Fruit fly (Drosophila melanogaster) whole organism, embryonic: ENCODE data around the gene ppk7.

Experiments
- BEAF-32 ChIP-seq: fragments of 200-800 bp; sonication (Bioruptor generic); optimal IDR thresholded peaks from 3 replicates; lab custom pipeline; 2017; ENCODE audit warnings: missing biosample characterization, missing genetic modification characterization, mild to moderate bottlenecking, moderate library complexity, missing genetic modification reagents
- CG10267 ChIP-seq: fragments of 200-800 bp; sonication (Bioruptor generic); optimal IDR thresholded peaks from 2 replicates; lab custom pipeline; 2018; ENCODE audit warnings: missing biosample characterization, mild to moderate bottlenecking, missing genetic modification characterization, moderate library complexity
- CG10366 ChIP-seq: fragments of 200-800 bp; sonication (Bioruptor generic); IDR thresholded peaks from 2 replicates; pipeline ENCODE4 v1.3.6; 2022; ENCODE audit warnings: missing biosample characterization, missing genetic modification characterization
- CG11093 ChIP-seq: fragments of 200-800 bp; sonication (Bioruptor generic); IDR thresholded peaks from 3 replicates; pipeline ENCODE4 v1.3.6; 2022; ENCODE audit warnings: missing biosample characterization, missing genetic modification characterization
- CG11696 ChIP-seq: fragments of 200-800 bp; sonication (Bioruptor generic); IDR thresholded peaks from 2 replicates; pipeline ENCODE4 v1.3.6; 2022; ENCODE audit warnings: missing biosample characterization, missing genetic modification characterization
- CG11723 ChIP-seq: fragments of 200-800 bp; sonication (Bioruptor generic); optimal IDR thresholded peaks from 2 replicates; lab custom pipeline; 2017; ENCODE audit warnings: missing biosample characterization, mild to moderate bottlenecking, missing genetic modification characterization
- CG14667 ChIP-seq: fragments of 200-800 bp; sonication (Bioruptor generic); IDR thresholded peaks from 2 replicates; pipeline ENCODE4 v1.3.6; 2022; ENCODE audit warnings: missing biosample characterization, missing genetic modification characterization
- CG15514 ChIP-seq: fragments of 200-800 bp; sonication (Bioruptor generic); optimal IDR thresholded peaks from 3 replicates; lab custom pipeline; 2017; ENCODE audit warnings: missing biosample characterization, missing genetic modification characterization, mild to moderate bottlenecking, moderate library complexity, missing genetic modification reagents
- CG15601 ChIP-seq: fragments of 200-800 bp; sonication (Bioruptor generic); optimal IDR thresholded peaks from 3 replicates; lab custom pipeline; 2019; ENCODE audit warnings: missing biosample characterization, mild to moderate bottlenecking, missing genetic modification characterization, moderate library complexity
- CG1602 ChIP-seq: fragments of 200-800 bp; sonication (Bioruptor generic); optimal IDR thresholded peaks from 3 replicates; lab custom pipeline; 2016; ENCODE audit warnings: missing biosample characterization, missing genetic modification characterization
- CG17359 ChIP-seq: fragments of 200-800 bp; sonication (Bioruptor generic); optimal IDR thresholded peaks from 3 replicates; lab custom pipeline; 2018; ENCODE audit warnings: missing biosample characterization, mild to moderate bottlenecking, missing genetic modification characterization, moderate library complexity
- CG2116 ChIP-seq: fragments of 200-800 bp; sonication (Bioruptor generic); optimal IDR thresholded peaks from 3 replicates; lab custom pipeline; 2018; ENCODE audit warnings: missing biosample characterization, mild to moderate bottlenecking, missing genetic modification characterization
- CG2712 ChIP-seq: fragments of 200-800 bp; optimal IDR thresholded peaks from 3 replicates; lab custom pipeline; 2019; ENCODE audit warnings: missing biosample characterization, mild to moderate bottlenecking, missing genetic modification characterization, moderate library complexity
- CG2889 ChIP-seq: fragments of 200-800 bp; sonication (Bioruptor generic); IDR thresholded peaks from 3 replicates; pipeline ENCODE4 v1.3.6; 2022; ENCODE audit warnings: missing biosample characterization, missing genetic modification characterization
- CG30403 ChIP-seq: fragments of 200-800 bp; sonication (Bioruptor generic); optimal IDR thresholded peaks from 3 replicates; lab custom pipeline; 2016; ENCODE audit warnings: missing biosample characterization, missing genetic modification characterization
- CG34224 ChIP-seq: fragments of 200-800 bp; sonication (Bioruptor generic); IDR thresholded peaks from 3 replicates; pipeline ENCODE4 v1.3.6; 2022; ENCODE audit warnings: missing biosample characterization, missing genetic modification characterization; ENCODE audit not compliant: partially characterized antibody
- CG6791 ChIP-seq: fragments of 200-800 bp; sonication (Bioruptor generic); IDR thresholded peaks from 3 replicates; pipeline ENCODE4 v1.3.6; 2022; ENCODE audit warnings: missing biosample characterization, missing genetic modification characterization; ENCODE audit not compliant: partially characterized antibody
- CG7556 ChIP-seq: fragments of 200-800 bp; sonication (Bioruptor generic); optimal IDR thresholded peaks from 2 replicates; lab custom pipeline; 2017; ENCODE audit warnings: missing biosample characterization, mild to moderate bottlenecking, missing genetic modification characterization
- CG7839 ChIP-seq: fragments of 200-800 bp; sonication (Bioruptor generic); optimal IDR thresholded peaks from 3 replicates; lab custom pipeline; 2018; ENCODE audit warnings: missing biosample characterization, mild to moderate bottlenecking, missing genetic modification characterization, moderate library complexity
- CG7987 ChIP-seq: fragments of 200-800 bp; sonication (Bioruptor generic); optimal IDR thresholded peaks from 2 replicates; lab custom pipeline; 2018; ENCODE audit warnings: missing biosample characterization, mild to moderate bottlenecking, missing genetic modification characterization, moderate library complexity
- CG9817 ChIP-seq: fragments of 200-800 bp; sonication (Bioruptor generic); optimal IDR thresholded peaks from 2 replicates; lab custom pipeline; 2018; ENCODE audit warnings: missing biosample characterization, mild to moderate bottlenecking, missing genetic modification characterization, moderate library complexity
- CG9876 ChIP-seq: fragments of 200-800 bp; sonication (Bioruptor generic); optimal IDR thresholded peaks from 2 replicates; lab custom pipeline; 2016; ENCODE audit warnings: missing biosample characterization, missing genetic modification characterization
- Ets65A ChIP-seq: fragments of 200-800 bp; sonication (Bioruptor generic); peaks from one replicate; lab custom pipeline; 2016; ENCODE audit warnings: missing biosample characterization, missing genetic modification characterization
- Gug ChIP-seq: fragments of 200-800 bp; sonication (Bioruptor generic); IDR thresholded peaks from 4 replicates; pipeline ENCODE4 v1.3.6; 2022; ENCODE audit warnings: missing biosample characterization, missing genetic modification characterization
- H15 ChIP-seq: fragments of 200-800 bp; sonication (Bioruptor generic); IDR thresholded peaks from 3 replicates; pipeline ENCODE4 v1.3.6; 2022; ENCODE audit warnings: missing biosample characterization, missing genetic modification characterization
- Hey ChIP-seq: fragments of 200-800 bp; sonication (Bioruptor generic); optimal IDR thresholded peaks from 3 replicates; lab custom pipeline; 2018; ENCODE audit warnings: missing biosample characterization, mild to moderate bottlenecking, missing genetic modification characterization
- Hr39 ChIP-seq: fragments of >200 bp; optimal IDR thresholded peaks from 2 replicates; lab custom pipeline; 2017
- Hr51 ChIP-seq, 2 experiments: fragments of 200-800 bp; sonication (Bioruptor generic); optimal IDR thresholded peaks; 2 replicates in 1 of 2; 3 replicates in 1 of 2; lab custom pipeline; 2016 to 2018; ENCODE audit warnings: missing biosample characterization in 2 of 2, missing genetic modification characterization in 2 of 2, mild to moderate bottlenecking in 1 of 2, moderate library complexity in 1 of 2
- Kr ChIP-seq: fragments of 200-800 bp; sonication (Bioruptor generic); optimal IDR thresholded peaks from 2 replicates; lab custom pipeline; 2017; ENCODE audit warnings: missing biosample characterization, mild to moderate bottlenecking, missing genetic modification characterization
- MESR4 ChIP-seq: fragments of 200-800 bp; sonication (Bioruptor generic); optimal IDR thresholded peaks from 2 replicates; lab custom pipeline; 2018; ENCODE audit warnings: missing biosample characterization, mild to moderate bottlenecking, missing genetic modification characterization, moderate library complexity
- Max ChIP-seq: fragments of 200-800 bp; sonication (Bioruptor generic); optimal IDR thresholded peaks from 2 replicates; lab custom pipeline; 2016; ENCODE audit warnings: missing biosample characterization, mild to moderate bottlenecking, missing genetic modification characterization
- Nf-YA ChIP-seq: fragments of 200-800 bp; sonication (Bioruptor generic); IDR thresholded peaks from 2 replicates; pipeline ENCODE4 v1.3.6; 2022; ENCODE audit warnings: missing biosample characterization, missing genetic modification characterization
- Oli ChIP-seq: fragments of 200-800 bp; sonication (Bioruptor generic); optimal IDR thresholded peaks from 2 replicates; lab custom pipeline; 2018; ENCODE audit warnings: missing biosample characterization, mild to moderate bottlenecking, missing genetic modification characterization, moderate library complexity
- Ptx1 ChIP-seq: fragments of 200-800 bp; sonication (Bioruptor generic); IDR thresholded peaks from 2 replicates; pipeline ENCODE4 v1.3.6; 2022; ENCODE audit warnings: missing biosample characterization, missing genetic modification characterization
- ara ChIP-seq: fragments of 200-800 bp; sonication (Bioruptor generic); IDR thresholded peaks from 2 replicates; pipeline ENCODE4 v1.3.6; 2022; ENCODE audit warnings: missing biosample characterization, missing genetic modification characterization
- crc ChIP-seq: fragments of 200-800 bp; sonication (Bioruptor generic); optimal IDR thresholded peaks from 2 replicates; lab custom pipeline; 2016; ENCODE audit warnings: missing biosample characterization, missing genetic modification characterization
- crp ChIP-seq, 2 experiments: fragments of 200-800 bp; sonication (Bioruptor generic); optimal IDR thresholded peaks; 2 replicates in 1 of 2; 3 replicates in 1 of 2; lab custom pipeline; 2017; ENCODE audit warnings: missing biosample characterization in 2 of 2, missing genetic modification characterization in 2 of 2, mild to moderate bottlenecking in 1 of 2, moderate library complexity in 1 of 2
- disco-r ChIP-seq: fragments of 200-800 bp; sonication (Bioruptor generic); optimal IDR thresholded peaks from 2 replicates; lab custom pipeline; 2016; ENCODE audit warnings: missing biosample characterization, missing genetic modification characterization
- esg ChIP-seq: fragments of 200-800 bp; sonication (Bioruptor generic); conservative IDR thresholded peaks from 2 replicates; pipeline ENCODE4 v1.3.6; 2022; ENCODE audit warnings: missing biosample characterization, missing genetic modification characterization
- exex ChIP-seq: fragments of 200-800 bp; sonication (Bioruptor generic); optimal IDR thresholded peaks from 4 replicates; lab custom pipeline; 2018; ENCODE audit warnings: missing biosample characterization, mild to moderate bottlenecking, missing genetic modification characterization, moderate library complexity
- hkb ChIP-seq, 2 experiments: fragments of 200-800 bp in 1 of 2; fragments of >200 bp in 1 of 2; sonication (Bioruptor generic) in 1 of 2; IDR thresholded peaks in 1 of 2; optimal IDR thresholded peaks in 1 of 2; 2 replicates each; pipeline versions ENCODE4 v1.3.6 to Lab custom; 2017 to 2022; ENCODE audit warnings: missing biosample characterization in 1 of 2, missing genetic modification characterization in 1 of 2
- kni ChIP-seq: fragments of 200-800 bp; sonication (Bioruptor generic); optimal IDR thresholded peaks from 3 replicates; lab custom pipeline; 2017; ENCODE audit warnings: mild to moderate bottlenecking, missing biosample characterization, missing genetic modification reagents, missing genetic modification characterization
- pnt ChIP-seq: fragments of 200-800 bp; sonication (Bioruptor generic); optimal IDR thresholded peaks from 3 replicates; lab custom pipeline; 2016; ENCODE audit warnings: missing biosample characterization, missing genetic modification characterization
- pros ChIP-seq: fragments of 200-800 bp; sonication (Bioruptor generic); optimal IDR thresholded peaks from 3 replicates; lab custom pipeline; 2019; ENCODE audit warnings: missing biosample characterization, mild to moderate bottlenecking, missing genetic modification characterization, moderate library complexity
- row ChIP-seq: fragments of 200-800 bp; sonication (Bioruptor generic); IDR thresholded peaks from 3 replicates; pipeline ENCODE4 v1.3.6; 2022; ENCODE audit warnings: missing biosample characterization, missing genetic modification characterization
- run ChIP-seq: fragments of 200-800 bp; sonication (Bioruptor generic); optimal IDR thresholded peaks from 3 replicates; lab custom pipeline; 2018; ENCODE audit warnings: missing biosample characterization, mild to moderate bottlenecking, missing genetic modification characterization
- sima ChIP-seq: fragments of 200-800 bp; sonication (Bioruptor generic); optimal IDR thresholded peaks from 2 replicates; lab custom pipeline; 2016; ENCODE audit warnings: missing biosample characterization, missing genetic modification characterization
- sisA ChIP-seq: fragments of 200-800 bp; sonication (Bioruptor generic); IDR thresholded peaks from 2 replicates; pipeline ENCODE4 v1.3.6; 2022; ENCODE audit warnings: missing biosample characterization, missing genetic modification characterization
- slou ChIP-seq: fragments of 200-800 bp; sonication (Bioruptor generic); optimal IDR thresholded peaks from 3 replicates; lab custom pipeline; 2016; ENCODE audit warnings: missing biosample characterization, missing genetic modification characterization
- z ChIP-seq: fragments of 200-800 bp; sonication (Bioruptor generic); IDR thresholded peaks from 3 replicates; pipeline ENCODE4 v1.3.6; 2022; ENCODE audit warnings: missing biosample characterization, missing genetic modification characterization

The ppk7 gene

DNA sequence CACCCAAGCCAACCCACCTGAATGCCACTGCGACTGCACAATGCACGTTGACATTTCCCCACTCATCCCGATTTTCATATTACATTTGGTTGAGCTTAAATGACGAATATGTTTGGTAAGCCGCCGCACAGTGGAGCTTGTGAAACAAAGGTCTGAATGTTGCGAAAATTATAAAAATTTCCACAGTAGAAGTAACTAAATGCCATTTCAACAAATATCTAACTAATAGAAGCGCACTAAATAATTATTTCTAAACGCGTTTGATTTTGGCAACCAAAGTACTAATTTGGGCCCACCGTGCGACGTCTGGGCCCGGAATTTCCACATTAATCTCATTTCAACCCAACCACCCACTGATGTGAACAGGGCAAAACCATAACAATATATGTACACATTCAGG lies 47.2 kb downstream of the ppk7 start (continued):
- TF ChIP-seq CG2889 (GFP tag; lab: Robert Waterston, UW) (no peak), CG14667 (GFP tag; lab: Robert Waterston, UW) (peak; percentile 10; the same call in 1 of the 2 replicates), CG2712 (tag; lab: Kevin White, UChicago) (peak; percentile 34), CG11723 (GFP tag; lab: Kevin White, UChicago) (no peak), hkb (optimal IDR thresholded peaks at IDR 0.05; lab: Kevin White, UChicago) (no peak), hkb (GFP tag; IDR thresholded peaks at IDR 0.05; lab: Robert Waterston, UW) (no peak; the same call in 1 of the 2 replicates), z (GFP tag; lab: Robert Waterston, UW) (no peak), CG15514 (GFP tag; lab: Kevin White, UChicago) (no peak), CG11093 (no peak), Kr (GFP tag; lab: Kevin White, UChicago) (no peak), crp (GFP tag; optimal IDR thresholded peaks at IDR 0.05; lab: Kevin White, UChicago) (no peak), ara (GFP tag; lab: Robert Waterston, UW) (0 out of 2 replicates have a peak, but pooled peaks have one; percentile 13), CG9817 (tag; lab: Kevin White, UChicago) (no peak), crc (GFP tag; lab: Kevin White, UChicago) (no peak), Max (GFP tag; lab: Kevin White, UChicago) (no peak), Hr39 (lab: Kevin White, UChicago) (no peak), CG6791 (no peak), CG30403 (GFP tag; lab: Kevin White, UChicago) (peak; percentile 34), CG9876 (GFP tag; lab: Kevin White, UChicago) (no peak), CG10267 (tag; lab: Kevin White, UChicago) (no peak), Nf-YA (GFP tag; lab: Robert Waterston, UW) (no peak), Ptx1 (GFP tag; lab: Robert Waterston, UW) (peak; percentile 33; the same call in 1 of the 2 replicates), BEAF-32 (no peak), row (GFP tag; lab: Robert Waterston, UW) (peak; percentile 43; the same call in 1 of the 3 replicates), H15 (GFP tag; lab: Robert Waterston, UW) (no peak), Hr51 (GFP tag; optimal IDR thresholded peaks at IDR 0.05; lab: Kevin White, UChicago) (peak in 1 of 2 experiments; percentile 40), CG11696 (GFP tag; lab: Robert Waterston, UW) (no peak), CG1602 (no peak), run (no peak), sisA (GFP tag; lab: Robert Waterston, UW) (no peak), Oli (tag; lab: Kevin White, UChicago) (peak; percentile 30), sima (GFP tag; lab: Kevin White, UChicago) (no peak), CG7556 (GFP tag; lab: Kevin White, UChicago) (no peak), CG15601 (tag; lab: Kevin White, UChicago) (no peak), CG10366 (no peak), Hey (tag; lab: Kevin White, UChicago) (no peak), disco-r (GFP tag; lab: Kevin White, UChicago) (no peak), pnt (GFP tag; lab: Kevin White, UChicago) (peak; percentile 11), esg (0 out of 2 replicates have a peak, but pooled peaks have one; percentile 22), kni (GFP tag; lab: Kevin White, UChicago) (no peak), CG17359 (tag; lab: Kevin White, UChicago) (peak; percentile 16), CG2116 (GFP tag; lab: Kevin White, UChicago) (no peak), slou (GFP tag; lab: Kevin White, UChicago) (no peak), CG7987 (GFP tag; lab: Kevin White, UChicago) (no peak), CG34224 (GFP tag; lab: Robert Waterston, UW) (no peak), pros (GFP tag; lab: Kevin White, UChicago) (no peak), Gug (0 out of 4 replicates have a peak, but pooled peaks have one; percentile 10), MESR4 (no peak), exex (tag; lab: Kevin White, UChicago) (no peak), CG7839 (tag; lab: Kevin White, UChicago) (peak; percentile 38), Ets65A (GFP tag; lab: Kevin White, UChicago) (peak; percentile 94)
